Worm (Caenorhabditis elegans) whole organism, mixed stage, embryonic: ENCODE measurements around the gene F41E7.6.

Experiments
- bed-3 ChIP-seq: fragments of 200-800 bp; sonication (Bioruptor generic); optimal IDR thresholded peaks from 3 replicates; lab custom pipeline; 2018; ENCODE audit warnings: mild to moderate bottlenecking, missing genetic modification characterization, moderate library complexity, missing compliant biosample characterization
- blmp-1 ChIP-seq: fragments of 150-350 bp; optimal IDR thresholded peaks from 2 replicates; lab custom pipeline; 2014; ENCODE audit warnings: missing biosample characterization, missing genetic modification characterization
- ceh-43 ChIP-seq: fragments of 200-800 bp; sonication (Bioruptor generic); optimal IDR thresholded peaks from 2 replicates; lab custom pipeline; 2018; ENCODE audit warnings: mild to moderate bottlenecking, missing genetic modification characterization, moderate library complexity, missing compliant biosample characterization
- ceh-83 ChIP-seq: fragments of 200-800 bp; sonication (Bioruptor generic); optimal IDR thresholded peaks from 2 replicates; lab custom pipeline; 2018; ENCODE audit warnings: mild to moderate bottlenecking, missing genetic modification characterization, missing compliant biosample characterization
- ces-1 ChIP-seq: fragments of 150-350 bp; optimal IDR thresholded peaks from 2 replicates; lab custom pipeline; 2014; ENCODE audit warnings: missing biosample characterization, missing genetic modification reagents, missing genetic modification characterization
- drap-1 ChIP-seq: fragments of 200-800 bp; sonication (Bioruptor generic); optimal IDR thresholded peaks from 3 replicates; lab custom pipeline; 2018; ENCODE audit warnings: mild to moderate bottlenecking, missing genetic modification characterization, missing compliant biosample characterization
- elt-1 ChIP-seq: sonication (generic microtip); optimal IDR thresholded peaks from 2 replicates; lab custom pipeline; 2017; ENCODE audit warnings: missing genetic modification characterization, mild to moderate bottlenecking, missing compliant biosample characterization, antibody characterized with exemption, moderate library complexity, borderline replicate concordance; ENCODE audit not compliant: insufficient read depth
- elt-3 ChIP-seq: fragments of 150-350 bp; optimal IDR thresholded peaks from 2 replicates; lab custom pipeline; 2014; ENCODE audit warnings: missing biosample characterization, missing genetic modification characterization
- flh-1 ChIP-seq: fragments of 200-800 bp; sonication (Bioruptor generic); optimal IDR thresholded peaks from 2 replicates; lab custom pipeline; 2018; ENCODE audit warnings: mild to moderate bottlenecking, missing genetic modification characterization, moderate library complexity, missing compliant biosample characterization
- ham-2 ChIP-seq: fragments of 200-800 bp; sonication (Bioruptor generic); optimal IDR thresholded peaks from 2 replicates; lab custom pipeline; 2018; ENCODE audit warnings: mild to moderate bottlenecking, missing genetic modification characterization, missing compliant biosample characterization
- hlh-1 ChIP-seq: fragments of 150-350 bp; optimal IDR thresholded peaks from 2 replicates; lab custom pipeline; 2014; ENCODE audit warnings: missing biosample characterization, missing genetic modification reagents, missing genetic modification characterization
- lin-13 ChIP-seq: fragments of 150-350 bp; optimal IDR thresholded peaks from 2 replicates; lab custom pipeline; 2014; ENCODE audit warnings: missing biosample characterization, missing genetic modification characterization
- lin-32 ChIP-seq: fragments of 200-800 bp; sonication (Bioruptor generic); optimal IDR thresholded peaks from 2 replicates; lab custom pipeline; 2018; ENCODE audit warnings: mild to moderate bottlenecking, missing genetic modification characterization, missing compliant biosample characterization
- lsy-2 ChIP-seq: fragments of 150-350 bp; optimal IDR thresholded peaks from 2 replicates; lab custom pipeline; 2014; ENCODE audit warnings: missing biosample characterization, missing genetic modification characterization
- mab-5 ChIP-seq: fragments of 150-350 bp; optimal IDR thresholded peaks from 2 replicates; lab custom pipeline; 2014; ENCODE audit warnings: missing biosample characterization, missing genetic modification characterization
- mls-2 ChIP-seq: sonication (generic microtip); optimal IDR thresholded peaks from 2 replicates; lab custom pipeline; 2016; ENCODE audit warnings: mild to moderate bottlenecking, missing genetic modification characterization, moderate library complexity, missing compliant biosample characterization
- nhr-12 ChIP-seq: fragments of 150-350 bp; optimal IDR thresholded peaks from 2 replicates; lab custom pipeline; 2014; ENCODE audit warnings: missing biosample characterization, missing genetic modification characterization
- nhr-2 ChIP-seq: fragments of 150-350 bp; optimal IDR thresholded peaks from 2 replicates; lab custom pipeline; 2014; ENCODE audit warnings: missing biosample characterization, missing genetic modification characterization
- nhr-237 ChIP-seq: fragments of 150-350 bp; optimal IDR thresholded peaks from 2 replicates; lab custom pipeline; 2014; ENCODE audit warnings: missing biosample characterization, missing genetic modification characterization
- nhr-28 ChIP-seq: fragments of 150-350 bp; optimal IDR thresholded peaks from 2 replicates; lab custom pipeline; 2014; ENCODE audit warnings: missing biosample characterization, missing genetic modification characterization
- nhr-76 ChIP-seq: sonication (generic microtip); optimal IDR thresholded peaks from 2 replicates; lab custom pipeline; 2017; ENCODE audit warnings: missing biosample characterization, missing genetic modification characterization
- pha-4 ChIP-seq: fragments of 150-350 bp; optimal IDR thresholded peaks from 2 replicates; lab custom pipeline; 2018; ENCODE audit warnings: missing biosample characterization, missing genetic modification reagents, missing genetic modification characterization
- sem-2 ChIP-seq: fragments of 200-800 bp; sonication (Bioruptor generic); optimal IDR thresholded peaks from 2 replicates; lab custom pipeline; 2018; ENCODE audit warnings: mild to moderate bottlenecking, missing genetic modification characterization, missing compliant biosample characterization
- snpc-4 ChIP-seq: fragments of 150-350 bp; optimal IDR thresholded peaks from 2 replicates; lab custom pipeline; 2014; ENCODE audit warnings: missing biosample characterization, missing genetic modification characterization
- sptf-1 ChIP-seq: sonication (generic microtip); optimal IDR thresholded peaks from 2 replicates; lab custom pipeline; 2017; ENCODE audit warnings: mild to moderate bottlenecking, missing genetic modification characterization, moderate library complexity, missing compliant biosample characterization
- tbx-8 ChIP-seq: fragments of 200-800 bp; sonication (Bioruptor generic); optimal IDR thresholded peaks from 2 replicates; lab custom pipeline; 2018; ENCODE audit warnings: mild to moderate bottlenecking, missing genetic modification characterization, moderate library complexity, missing compliant biosample characterization
- unc-120 ChIP-seq: sonication (generic microtip); optimal IDR thresholded peaks from 2 replicates; lab custom pipeline; 2017; ENCODE audit warnings: missing genetic modification characterization, missing compliant biosample characterization; ENCODE audit not compliant: poor library complexity, severe bottlenecking
- unc-39 ChIP-seq: fragments of 150-350 bp; optimal IDR thresholded peaks from 2 replicates; lab custom pipeline; 2014; ENCODE audit warnings: missing biosample characterization, missing genetic modification characterization
- unc-62 ChIP-seq: fragments of 150-350 bp; optimal IDR thresholded peaks from 2 replicates; lab custom pipeline; 2014; ENCODE audit warnings: missing biosample characterization, missing genetic modification reagents, missing genetic modification characterization
- zip-8 ChIP-seq: fragments of 150-350 bp; optimal IDR thresholded peaks from 2 replicates; lab custom pipeline; 2014; ENCODE audit warnings: missing biosample characterization, missing genetic modification characterization
- ztf-11 ChIP-seq: fragments of 150-350 bp; optimal IDR thresholded peaks from 2 replicates; lab custom pipeline; 2014; ENCODE audit warnings: missing biosample characterization, missing genetic modification characterization

The F41E7.6 gene

DNA sequence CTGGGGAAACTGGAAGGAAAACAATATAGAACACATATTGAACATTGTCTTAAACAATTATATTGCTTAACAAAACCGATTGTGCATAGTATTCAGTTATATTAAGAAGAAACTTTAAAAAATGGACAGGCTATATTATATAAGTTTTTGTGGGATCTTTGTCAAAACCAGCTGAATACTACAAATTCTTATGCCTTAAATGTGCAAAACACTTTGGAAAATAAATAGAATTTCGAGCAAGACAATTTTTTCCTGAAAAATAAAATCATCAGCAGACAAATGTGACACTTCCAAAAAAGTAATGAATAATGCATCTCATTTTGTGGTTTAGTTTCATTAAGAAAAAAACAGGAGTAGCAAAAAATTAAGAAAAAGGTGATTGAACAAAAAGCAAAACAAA is 12.9 kb downstream of the F41E7.6 start:
- no peak for TF ChIP-seq ceh-83 (GFP tag; lab: Kevin White, UChicago)
- no peak for TF ChIP-seq ham-2 (GFP tag; lab: Kevin White, UChicago)
- no peak for TF ChIP-seq nhr-28 (tag; lab: Kevin White, UChicago)
- no peak for TF ChIP-seq drap-1 (GFP tag; lab: Kevin White, UChicago)
- TF ChIP-seq hlh-1 (tag; lab: Kevin White, UChicago) = no peak
- no peak for TF ChIP-seq nhr-76 (tag; lab: Kevin White, UChicago)
- no peak for TF ChIP-seq snpc-4 (tag; lab: Kevin White, UChicago)
- TF ChIP-seq nhr-237 (tag; lab: Kevin White, UChicago) = no peak
- no peak for TF ChIP-seq pha-4
- TF ChIP-seq lsy-2 = no peak
- TF ChIP-seq lin-13 (tag; lab: Kevin White, UChicago) = no peak
- TF ChIP-seq mls-2 (tag; lab: Kevin White, UChicago) = no peak
- no peak for TF ChIP-seq unc-62
- TF ChIP-seq mab-5 (tag; lab: Kevin White, UChicago) = no peak
- TF ChIP-seq ztf-11 (tag; lab: Kevin White, UChicago) = no peak
- no peak for TF ChIP-seq blmp-1 (tag; lab: Kevin White, UChicago)
- TF ChIP-seq unc-120 = no peak
- TF ChIP-seq unc-39 (tag; lab: Kevin White, UChicago) = no peak
- no peak for TF ChIP-seq elt-3
- TF ChIP-seq tbx-8 (GFP tag; lab: Kevin White, UChicago) = no peak

DNA sequence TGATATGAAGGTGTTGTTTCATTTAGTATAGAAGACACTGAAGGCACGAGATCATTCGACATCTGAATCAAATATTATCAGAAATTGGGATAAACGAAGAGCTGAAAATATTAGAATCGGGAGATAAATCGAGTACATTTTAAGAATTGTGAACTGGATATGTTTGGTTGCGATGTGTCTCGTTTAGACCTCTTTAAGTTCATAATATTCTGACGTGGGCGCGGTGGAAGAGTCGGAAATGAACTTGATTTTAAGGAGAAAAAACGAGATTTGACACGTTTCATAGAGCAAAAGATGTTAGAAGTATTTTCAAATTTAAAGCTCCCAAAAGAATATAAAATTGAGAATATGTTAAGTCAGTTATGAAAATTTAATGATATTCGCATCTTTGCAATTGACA is 24.6 kb downstream of the F41E7.6 start, which contains the start of gene npr-6:
Gene npr-6, minus strand, starts transcription at position 101 of the 400 bp plus-strand sequence.
- TF ChIP-seq elt-3 = no peak
- TF ChIP-seq snpc-4 (tag; lab: Kevin White, UChicago) = no peak
- no peak for TF ChIP-seq zip-8 (tag; lab: Kevin White, UChicago)
- no peak for TF ChIP-seq unc-62
- TF ChIP-seq blmp-1 (tag; lab: Kevin White, UChicago) = no peak
- no peak for TF ChIP-seq lin-13 (tag; lab: Kevin White, UChicago)
- no peak for TF ChIP-seq ceh-43
- TF ChIP-seq sptf-1 (tag; lab: Kevin White, UChicago) = no peak
- TF ChIP-seq nhr-237 (tag; lab: Kevin White, UChicago) = no peak
- no peak for TF ChIP-seq sem-2
- TF ChIP-seq unc-39 (tag; lab: Kevin White, UChicago) = no peak
- TF ChIP-seq mab-5 (tag; lab: Kevin White, UChicago) = no peak
- TF ChIP-seq bed-3 (GFP tag; lab: Kevin White, UChicago) = no peak
- no peak for TF ChIP-seq ztf-11 (tag; lab: Kevin White, UChicago)
- TF ChIP-seq flh-1 (GFP tag; lab: Kevin White, UChicago) = no peak
- TF ChIP-seq, all 35 proteins: peak for 0

DNA sequence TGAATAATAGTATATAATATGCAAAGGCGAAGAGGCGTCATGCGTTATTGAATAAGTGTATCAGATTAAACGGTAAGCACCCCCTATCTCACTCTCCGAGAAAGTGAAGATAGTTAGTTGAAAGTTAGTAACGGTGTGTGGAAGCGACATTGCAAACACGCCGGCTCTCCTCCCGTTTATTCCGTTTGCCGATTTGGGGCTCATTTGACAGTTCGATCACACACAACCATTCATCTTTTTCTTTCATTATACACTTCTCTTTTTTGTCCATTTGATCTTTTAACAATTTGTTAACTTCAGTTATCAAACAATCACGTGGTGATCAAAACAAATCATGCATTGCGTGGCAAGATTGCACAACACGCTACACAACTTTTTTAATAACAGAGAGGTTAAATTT is 31.0 kb downstream of the F41E7.6 start, which contains the start of gene slc-9B.1:
Gene slc-9B.1, plus strand, starts transcription at position 301 of the 400 bp plus-strand sequence.
- TF ChIP-seq lin-32 (GFP tag; lab: Kevin White, UChicago) (no peak), mls-2 (tag; lab: Kevin White, UChicago) (no peak), nhr-76 (tag; lab: Kevin White, UChicago) (no peak)

DNA sequence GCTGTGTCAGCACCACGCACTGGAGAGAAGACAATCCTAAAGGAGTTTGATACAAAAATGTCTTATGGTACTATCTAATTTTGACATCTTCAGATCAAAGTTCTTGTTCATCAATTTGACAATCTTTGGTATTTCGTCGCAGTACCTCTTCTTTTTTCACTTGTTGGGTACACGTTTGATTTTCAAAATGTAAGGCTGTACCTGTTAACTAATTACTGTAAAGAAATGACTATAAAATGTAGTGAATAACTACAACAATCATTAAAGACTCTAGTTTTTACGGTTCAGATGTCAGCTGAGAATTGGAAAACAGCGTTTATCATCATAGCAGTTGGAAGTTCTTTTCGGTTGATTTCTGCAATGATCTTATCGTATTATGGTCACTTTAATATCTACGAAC is 33.1 kb downstream of the F41E7.6 start:
- TF ChIP-seq nhr-237 (tag; lab: Kevin White, UChicago) (no peak), nhr-28 (tag; lab: Kevin White, UChicago) (no peak), nhr-12 (tag; lab: Kevin White, UChicago) (no peak), nhr-2 (no peak), flh-1 (GFP tag; lab: Kevin White, UChicago) (no peak), sptf-1 (tag; lab: Kevin White, UChicago) (no peak), drap-1 (GFP tag; lab: Kevin White, UChicago) (no peak), bed-3 (GFP tag; lab: Kevin White, UChicago) (no peak), elt-1 (tag; lab: Kevin White, UChicago) (no peak), hlh-1 (tag; lab: Kevin White, UChicago) (no peak), lsy-2 (no peak), nhr-76 (tag; lab: Kevin White, UChicago) (no peak), blmp-1 (tag; lab: Kevin White, UChicago) (no peak), tbx-8 (GFP tag; lab: Kevin White, UChicago) (no peak), zip-8 (tag; lab: Kevin White, UChicago) (no peak), ceh-83 (GFP tag; lab: Kevin White, UChicago) (no peak), ham-2 (GFP tag; lab: Kevin White, UChicago) (no peak), ces-1 (GFP tag; lab: Kevin White, UChicago) (no peak)
